Worm (Caenorhabditis elegans) whole organism, L2 larva: ENCODE data around the gene C33C12.1.

Experiments used
- R02D3.7 ChIP-seq: fragments of 150-350 bp; optimal IDR thresholded peaks from 2 replicates; lab custom pipeline; 2014; ENCODE audit warnings: missing biosample characterization, missing genetic modification characterization
- blmp-1 ChIP-seq: sonication (generic microtip); optimal IDR thresholded peaks from 2 replicates; lab custom pipeline; 2017; ENCODE audit warnings: missing genetic modification characterization, mild to moderate bottlenecking, missing compliant biosample characterization, antibody characterized with exemption, moderate library complexity; ENCODE audit not compliant: insufficient read depth
- mab-5 ChIP-seq: fragments of 150-350 bp; optimal IDR thresholded peaks from 2 replicates; lab custom pipeline; 2014; ENCODE audit warnings: missing biosample characterization, missing genetic modification characterization
- unc-39 ChIP-seq: fragments of 150-350 bp; optimal IDR thresholded peaks from 2 replicates; lab custom pipeline; 2014; ENCODE audit warnings: missing biosample characterization, missing genetic modification characterization

- no peak for TF ChIP-seq R02D3.7
- no peak for TF ChIP-seq unc-39 (tag; lab: Kevin White, UChicago)
- no peak for TF ChIP-seq mab-5
- TF ChIP-seq blmp-1 (tag; lab: Kevin White, UChicago) = no peak
These were observed 38.3 kb downstream of the C33C12.1 start for ce11 chrII:2236352-2236751.
